Worm (Caenorhabditis elegans): ENCODE data around the gene F25D1.5.

ce11 chrV:10508855-10509254 is 37.7 kb downstream of the F25D1.5 start, which contains the start of gene C35A5.6:
- TF ChIP-seq ZK546.5 (tag; optimal IDR thresholded peaks at IDR 0.05) (no peak), nhr-237 (tag; optimal IDR thresholded peaks at IDR 0.05) (no peak), egl-27 (tag; optimal IDR thresholded peaks at IDR 0.05) (no peak), ama-1 (optimal IDR thresholded peaks at IDR 0.05) (no peak)

Measured in whole organism, L2 larva.